Worm (Caenorhabditis elegans) whole organism, midembryonic: ENCODE measurements around the gene bath-10.

ENCODE experiments used
- T22C8.4 ChIP-seq: fragments of 200-800 bp; sonication (Bioruptor generic); IDR thresholded peaks from 2 replicates; pipeline ENCODE4 v1.3.6; 2022; ENCODE audit warnings: missing genetic modification characterization, missing compliant biosample characterization
- cog-1 ChIP-seq: sonication (generic microtip); optimal IDR thresholded peaks from 2 replicates; lab custom pipeline; 2016; ENCODE audit warnings: missing genetic modification characterization, missing compliant biosample characterization
- flt-1 ChIP-seq: fragments of 200-800 bp; sonication (Bioruptor generic); IDR thresholded peaks from 2 replicates; pipeline ENCODE4 v1.3.6; 2022; ENCODE audit warnings: missing genetic modification characterization, missing compliant biosample characterization
- klf-2 ChIP-seq: fragments of 200-800 bp; sonication (Bioruptor generic); conservative IDR thresholded peaks from 2 replicates; pipeline ENCODE4 v1.3.6; 2022; ENCODE audit warnings: missing genetic modification reagents, missing genetic modification characterization, missing compliant biosample characterization
- med-1 ChIP-seq: sonication (generic microtip); optimal IDR thresholded peaks from 2 replicates; lab custom pipeline; 2017; ENCODE audit warnings: missing genetic modification characterization, mild to moderate bottlenecking, missing compliant biosample characterization, antibody characterized with exemption, missing genetic modification reagents; ENCODE audit not compliant: insufficient read depth
- ref-1 ChIP-seq: fragments of 200-800 bp; sonication (Bioruptor generic); conservative IDR thresholded peaks from 2 replicates; pipeline ENCODE4 v1.3.6; 2022; ENCODE audit warnings: missing genetic modification reagents, missing genetic modification characterization, missing compliant biosample characterization
- tab-1 ChIP-seq: fragments of 200-800 bp; sonication (Bioruptor generic); IDR thresholded peaks from 2 replicates; pipeline ENCODE4 v1.3.6; 2022; ENCODE audit warnings: missing genetic modification characterization, missing compliant biosample characterization
- ztf-23 ChIP-seq: fragments of 200-800 bp; sonication (Bioruptor generic); IDR thresholded peaks from 2 replicates; pipeline ENCODE4 v1.3.6; 2022; ENCODE audit warnings: missing genetic modification reagents, missing genetic modification characterization, missing compliant biosample characterization
- ztf-29 ChIP-seq: fragments of 200-800 bp; sonication (Bioruptor generic); IDR thresholded peaks from 2 replicates; pipeline ENCODE4 v1.3.6; 2022; ENCODE audit warnings: missing genetic modification reagents, missing genetic modification characterization, missing compliant biosample characterization

Gene bath-10

DNA sequence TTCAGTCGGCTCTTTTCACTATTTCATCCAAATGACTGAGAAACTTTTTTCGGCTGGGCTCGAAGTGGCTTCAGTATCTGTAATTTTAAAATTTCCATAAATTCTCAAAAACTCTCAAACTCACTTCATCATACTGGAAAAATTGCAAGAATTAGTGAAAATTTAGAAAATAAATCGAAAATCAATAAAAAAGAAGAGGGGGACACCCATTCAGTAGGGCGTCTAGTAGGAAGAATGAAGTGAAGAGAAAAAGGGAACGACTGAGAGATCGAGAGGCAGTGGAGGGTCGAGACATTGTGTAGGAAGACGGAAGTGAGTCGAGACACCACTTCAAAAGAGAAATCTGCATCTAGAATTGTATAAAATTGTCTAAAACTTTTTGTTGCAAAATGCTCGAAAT is 1.0 kb upstream of the bath-10 start:
- no peak for TF ChIP-seq ref-1
- no peak for TF ChIP-seq tab-1 (GFP tag; lab: Robert Waterston, UW)
- TF ChIP-seq T22C8.4 (GFP tag; lab: Robert Waterston, UW) = no peak
- TF ChIP-seq cog-1 (tag; lab: Kevin White, UChicago) = no peak

DNA sequence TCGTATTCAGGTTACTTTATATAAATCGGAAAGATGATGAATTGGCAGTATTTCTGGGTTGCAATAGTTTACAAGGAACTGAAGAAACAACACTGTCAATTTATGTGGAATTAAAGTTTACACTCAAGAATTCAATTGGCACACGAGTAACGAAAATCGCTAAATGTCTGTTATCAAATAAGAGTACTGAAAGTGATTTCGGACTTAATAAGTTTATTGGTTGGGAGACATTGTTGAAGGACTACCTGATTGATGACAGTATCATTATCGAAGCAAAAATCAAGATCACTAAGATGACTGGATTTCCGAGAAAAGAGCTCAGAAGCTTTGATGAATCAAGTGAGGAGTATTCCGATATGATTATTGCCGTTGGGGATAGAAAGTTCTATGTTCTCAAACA is 423 bp downstream of the bath-10 start:
- TF ChIP-seq T22C8.4 (GFP tag; lab: Robert Waterston, UW) (no peak), tab-1 (GFP tag; lab: Robert Waterston, UW) (no peak)

DNA sequence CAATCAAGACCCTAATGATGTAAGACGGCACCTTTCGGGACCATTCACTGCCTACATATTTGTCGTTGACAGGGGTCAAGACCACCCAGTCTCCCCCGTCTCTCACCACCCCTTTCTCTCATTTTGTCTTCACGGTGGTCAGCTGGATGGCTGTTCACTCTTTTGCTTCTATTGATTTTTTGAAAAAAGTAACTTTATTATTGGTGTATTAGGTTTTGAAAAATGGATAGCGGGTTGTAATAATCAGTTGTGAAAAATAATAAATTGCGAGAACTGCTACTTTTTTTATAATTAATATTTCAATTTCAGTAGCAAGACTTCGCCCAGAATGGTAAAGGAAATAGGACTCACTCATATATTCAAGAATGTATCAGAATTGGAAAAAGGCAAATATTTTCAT is 1.9 kb downstream of the bath-10 start, which contains the start of gene bath-9:
Gene bath-9 (plus strand): TSS at position 301 of the 400 bp plus-strand sequence.
- TF ChIP-seq klf-2 = no peak
- TF ChIP-seq ref-1 = no peak
- no peak for TF ChIP-seq tab-1 (GFP tag; lab: Robert Waterston, UW)
- no peak for TF ChIP-seq T22C8.4 (GFP tag; lab: Robert Waterston, UW)
- no peak for TF ChIP-seq ztf-23 (GFP tag; lab: Robert Waterston, UW)
- TF ChIP-seq cog-1 (tag; lab: Kevin White, UChicago) = no peak
- no peak for TF ChIP-seq med-1 (GFP tag; lab: Kevin White, UChicago)
- no peak for TF ChIP-seq ztf-29
- no peak for TF ChIP-seq flt-1

DNA sequence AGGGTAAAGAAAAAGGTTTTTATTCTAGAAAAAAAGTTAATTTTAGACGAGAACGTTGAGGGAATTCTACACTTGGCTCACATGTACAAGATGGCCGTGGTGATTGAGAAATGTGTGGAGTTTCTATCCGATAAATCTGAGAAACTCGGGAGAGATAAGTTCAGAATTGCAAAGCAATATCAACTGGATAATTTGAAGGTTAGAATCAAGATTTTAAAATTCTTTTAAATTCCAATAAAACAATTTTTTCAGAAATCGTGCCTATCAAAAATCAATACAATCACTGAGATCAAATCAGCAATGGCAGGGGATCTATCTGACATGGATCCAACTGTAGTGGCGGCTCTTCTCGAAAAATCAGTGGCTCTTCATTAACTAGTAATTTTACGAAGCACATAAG is 3.4 kb downstream of the bath-10 start, which contains the start of gene Y49F6C.2:
Gene Y49F6C.2 (plus strand): TSS at position 301 of the 400 bp plus-strand sequence.
- TF ChIP-seq klf-2 (no peak), cog-1 (tag; lab: Kevin White, UChicago) (no peak), ref-1 (no peak), flt-1 (no peak), ztf-29 (no peak), tab-1 (GFP tag; lab: Robert Waterston, UW) (no peak), med-1 (GFP tag; lab: Kevin White, UChicago) (no peak), ztf-23 (GFP tag; lab: Robert Waterston, UW) (no peak), T22C8.4 (GFP tag; lab: Robert Waterston, UW) (no peak)

DNA sequence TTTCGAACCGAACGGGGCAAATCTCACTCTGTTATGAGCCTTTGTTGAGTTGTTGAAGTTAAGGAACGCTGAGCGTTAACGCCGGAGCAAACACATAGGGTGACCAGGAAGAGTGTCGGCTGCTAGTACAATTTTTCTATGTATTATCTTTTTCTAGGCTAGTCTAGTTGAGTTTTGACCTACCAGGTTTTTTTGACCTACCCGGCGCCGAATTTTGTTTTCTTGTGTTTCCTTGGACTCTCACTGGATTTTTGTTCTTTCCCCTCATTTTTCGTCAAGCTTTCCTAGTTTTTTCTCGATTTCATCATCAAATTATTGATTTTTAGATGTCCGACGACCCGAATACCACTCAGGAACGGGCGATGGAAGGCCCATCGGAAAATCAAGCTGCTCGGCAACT is 6.6 kb downstream of the bath-10 start, which contains the start of gene T06D4.1:
Gene T06D4.1 (plus strand): TSS at position 321 of the 400 bp plus-strand sequence.
- TF ChIP-seq med-1 (GFP tag; lab: Kevin White, UChicago) (no peak), cog-1 (tag; lab: Kevin White, UChicago) (no peak), tab-1 (GFP tag; lab: Robert Waterston, UW) (no peak), klf-2 (no peak), ztf-29 (no peak), ref-1 (no peak), T22C8.4 (GFP tag; lab: Robert Waterston, UW) (no peak), flt-1 (no peak), ztf-23 (GFP tag; lab: Robert Waterston, UW) (no peak)

DNA sequence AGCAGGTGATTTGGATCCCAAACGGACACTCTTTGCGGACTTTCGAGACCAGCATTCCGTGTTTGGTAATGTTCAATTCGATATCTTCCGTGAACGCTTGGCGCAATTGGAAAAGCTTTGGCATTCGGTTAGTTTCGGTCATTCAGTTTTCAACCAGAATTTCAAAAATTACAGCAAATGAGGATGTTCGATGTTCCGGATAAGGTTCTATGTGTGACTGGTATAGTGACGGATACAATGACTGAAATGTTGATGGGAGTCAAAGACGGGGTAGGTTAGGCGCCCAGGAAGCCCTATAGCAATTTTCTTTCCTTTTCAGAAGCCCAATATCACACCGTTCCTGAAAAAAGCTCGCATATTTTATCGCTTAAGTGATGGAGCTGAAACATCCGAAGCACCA is 8.2 kb downstream of the bath-10 start:
- no peak for TF ChIP-seq med-1 (GFP tag; lab: Kevin White, UChicago)
- no peak for TF ChIP-seq cog-1 (tag; lab: Kevin White, UChicago)
- no peak for TF ChIP-seq T22C8.4 (GFP tag; lab: Robert Waterston, UW)
- TF ChIP-seq flt-1 = no peak

DNA sequence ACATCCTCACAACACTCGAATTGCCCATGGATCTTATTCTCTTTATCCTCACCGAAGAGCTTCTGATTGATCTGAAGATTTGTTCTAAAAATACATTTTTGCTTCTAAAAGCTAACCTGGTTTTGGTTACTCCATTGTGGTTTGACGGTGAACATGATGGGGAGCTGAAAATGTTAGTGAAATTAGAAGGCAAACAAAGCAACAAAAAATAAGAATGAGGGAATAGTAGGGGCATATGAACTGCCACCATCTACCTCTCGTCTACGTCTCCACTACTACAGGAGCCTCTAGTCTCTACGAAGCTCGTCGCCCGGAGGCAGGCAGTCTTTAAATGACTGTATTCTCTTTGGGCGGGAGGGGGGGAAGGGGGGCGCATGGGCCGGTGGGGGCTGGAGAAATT is 10.9 kb downstream of the bath-10 start, which contains the start of gene T06D4.2:
Gene T06D4.2 (minus strand): TSS at position 170 of the 400 bp plus-strand sequence.
- TF ChIP-seq tab-1 (GFP tag; lab: Robert Waterston, UW) (no peak), flt-1 (no peak), ztf-29 (no peak), T22C8.4 (GFP tag; lab: Robert Waterston, UW) (no peak), med-1 (GFP tag; lab: Kevin White, UChicago) (no peak), klf-2 (no peak), cog-1 (tag; lab: Kevin White, UChicago) (no peak), ref-1 (no peak)

DNA sequence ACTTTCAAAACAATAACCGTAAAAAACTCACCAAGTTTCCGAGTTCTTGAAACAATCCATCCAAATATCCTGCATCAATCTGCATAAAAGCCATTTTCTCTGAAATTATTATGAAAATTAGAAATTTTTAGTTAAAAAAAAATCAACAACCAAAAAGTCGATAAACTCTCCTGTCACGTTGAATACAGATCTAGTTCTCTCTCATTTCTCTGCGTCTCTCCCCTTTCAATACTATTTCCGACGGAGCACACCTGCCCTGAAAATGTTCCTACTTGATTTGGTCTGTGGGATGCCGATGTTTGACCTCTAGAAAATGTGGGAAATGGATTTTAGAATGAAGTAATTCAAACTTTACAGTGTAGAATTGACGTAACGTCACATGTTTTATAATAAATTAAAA is 12.6 kb downstream of the bath-10 start, which contains the start of gene T06D4.6:
Gene T06D4.6 (minus strand): TSS at position 101 of the 400 bp plus-strand sequence.
- TF ChIP-seq ztf-23 (GFP tag; lab: Robert Waterston, UW) (no peak), klf-2 (no peak), flt-1 (no peak), ref-1 (no peak), ztf-29 (no peak), T22C8.4 (GFP tag; lab: Robert Waterston, UW) (no peak), tab-1 (GFP tag; lab: Robert Waterston, UW) (no peak), med-1 (GFP tag; lab: Kevin White, UChicago) (no peak), cog-1 (tag; lab: Kevin White, UChicago) (no peak)

DNA sequence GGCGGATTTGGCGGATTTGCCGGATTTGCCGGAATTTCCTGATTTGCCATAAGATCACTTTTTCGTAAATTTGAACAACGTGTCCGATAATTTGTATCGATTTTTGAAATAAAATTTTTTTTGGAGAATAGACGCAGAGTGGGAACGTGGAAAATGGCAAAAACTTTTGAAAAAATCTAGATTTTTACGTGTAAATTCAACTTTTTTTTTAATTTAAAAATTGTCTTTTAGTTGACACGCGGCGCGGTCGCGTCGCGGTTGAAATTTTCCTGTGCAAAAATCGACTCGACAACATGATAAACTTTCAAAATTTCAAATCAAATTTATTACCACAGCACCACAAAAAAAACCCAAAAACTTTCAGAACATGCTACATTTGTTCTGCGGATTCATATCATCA is 20.6 kb downstream of the bath-10 start, which contains the start of gene nep-20:
Gene nep-20 (minus strand): TSS at position 101 of the 400 bp plus-strand sequence.
- TF ChIP-seq klf-2 = no peak
- no peak for TF ChIP-seq T22C8.4 (GFP tag; lab: Robert Waterston, UW)
- TF ChIP-seq ztf-29 = no peak
- no peak for TF ChIP-seq ztf-23 (GFP tag; lab: Robert Waterston, UW)
- no peak for TF ChIP-seq tab-1 (GFP tag; lab: Robert Waterston, UW)
- TF ChIP-seq flt-1 = no peak
- TF ChIP-seq cog-1 (tag; lab: Kevin White, UChicago) = no peak
- no peak for TF ChIP-seq med-1 (GFP tag; lab: Kevin White, UChicago)
- no peak for TF ChIP-seq ref-1

DNA sequence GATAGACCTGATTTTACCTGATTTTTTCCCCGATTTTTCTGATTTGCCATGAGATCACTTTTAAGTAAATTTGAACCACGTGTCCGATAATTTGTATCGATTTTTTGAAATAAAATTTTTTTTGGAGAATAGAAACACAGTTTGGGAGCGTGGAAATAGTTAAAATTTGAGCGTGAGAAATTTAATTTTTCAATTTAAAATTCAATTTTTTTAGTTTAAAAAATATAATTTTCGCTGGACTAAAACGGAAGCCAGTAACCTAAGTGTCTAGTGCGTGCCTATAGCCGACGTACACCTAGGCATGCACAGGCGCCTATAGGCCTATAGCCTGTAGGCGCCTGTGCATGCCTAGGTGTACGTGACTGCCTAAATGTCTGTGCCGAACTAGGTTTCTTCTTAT is 24.3 kb downstream of the bath-10 start, which contains the start of gene nep-9:
Gene nep-9 (minus strand): TSS at position 101 of the 400 bp plus-strand sequence.
- TF ChIP-seq ztf-23 (GFP tag; lab: Robert Waterston, UW) = no peak
- no peak for TF ChIP-seq T22C8.4 (GFP tag; lab: Robert Waterston, UW)
- TF ChIP-seq ztf-29 = no peak
- no peak for TF ChIP-seq flt-1
- TF ChIP-seq tab-1 (GFP tag; lab: Robert Waterston, UW) = no peak
- TF ChIP-seq med-1 (GFP tag; lab: Kevin White, UChicago) = no peak
- TF ChIP-seq ref-1 = no peak
- no peak for TF ChIP-seq klf-2
- TF ChIP-seq cog-1 (tag; lab: Kevin White, UChicago) = no peak
